Fruit fly (Drosophila melanogaster) whole organism: ENCODE results near the gene Fhos.

ENCODE experiments used
- CG8478 ChIP-seq: fragments of >200 bp; optimal IDR thresholded peaks from 2 replicates; lab custom pipeline; 2018; ENCODE audit warnings: inconsistent platforms
- Dll ChIP-seq: fragments of >200 bp; optimal IDR thresholded peaks from 2 replicates; lab custom pipeline; 2017
- EcR ChIP-seq, 2 experiments: fragments of >200 bp; optimal IDR thresholded peaks; 2 replicates each; lab custom pipeline; 2017; ENCODE audit warnings: missing biosample characterization in 2 of 2, missing genetic modification characterization in 2 of 2, missing genetic modification reagents in 2 of 2
- psq ChIP-seq: fragments of >200 bp; optimal IDR thresholded peaks from 2 replicates; lab custom pipeline; 2017
- usp ChIP-seq: fragments of >200 bp; optimal IDR thresholded peaks from 2 replicates; lab custom pipeline; 2017; ENCODE audit warnings: missing biosample characterization, missing genetic modification characterization, mixed read lengths

- TF ChIP-seq psq (lab: Kevin White, UChicago), result no peak
- TF ChIP-seq usp, result no peak
- TF ChIP-seq EcR (GFP tag; optimal IDR thresholded peaks at IDR 0.05; lab: Kevin White, UChicago), result no peak
- no peak for TF ChIP-seq CG8478
- TF ChIP-seq Dll (lab: Kevin White, UChicago), result no peak
Observed at dm6 chr3L:8748839-8749238, 4.6 kb upstream of the Fhos start.
